Worm (Caenorhabditis elegans) whole organism, late embryonic: Measurements from ENCODE around the gene str-227.

Source experiments
- C08G9.2 ChIP-seq: sonication (generic microtip); optimal IDR thresholded peaks from 2 replicates; lab custom pipeline; 2016; ENCODE audit warnings: mild to moderate bottlenecking, missing genetic modification characterization, moderate library complexity, missing compliant biosample characterization
- Y22D7AL.16 ChIP-seq: sonication (generic microtip); optimal IDR thresholded peaks from 2 replicates; lab custom pipeline; 2016; ENCODE audit warnings: missing genetic modification characterization, missing compliant biosample characterization
- ceh-18 ChIP-seq: sonication (generic microtip); optimal IDR thresholded peaks from 2 replicates; lab custom pipeline; 2016; ENCODE audit warnings: missing genetic modification characterization, missing compliant biosample characterization
- ceh-19 ChIP-seq: fragments of 200-800 bp; sonication (Bioruptor generic); optimal IDR thresholded peaks from 2 replicates; lab custom pipeline; 2018; ENCODE audit warnings: mild to moderate bottlenecking, missing genetic modification characterization, missing compliant biosample characterization
- ceh-2 ChIP-seq: sonication (generic microtip); optimal IDR thresholded peaks from 2 replicates; lab custom pipeline; 2016; ENCODE audit warnings: missing genotype, missing genetic modification characterization, missing compliant biosample characterization
- ceh-22 ChIP-seq: sonication (generic microtip); optimal IDR thresholded peaks from 2 replicates; lab custom pipeline; 2017; ENCODE audit warnings: missing biosample characterization, missing genetic modification characterization
- ceh-24 ChIP-seq: sonication (generic microtip); optimal IDR thresholded peaks from 2 replicates; lab custom pipeline; 2016; ENCODE audit warnings: mild to moderate bottlenecking, missing genetic modification characterization, missing compliant biosample characterization
- ceh-31 ChIP-seq: sonication (generic microtip); optimal IDR thresholded peaks from 2 replicates; lab custom pipeline; 2016; ENCODE audit warnings: missing genetic modification characterization, missing compliant biosample characterization
- ceh-34 ChIP-seq: sonication (generic microtip); optimal IDR thresholded peaks from 2 replicates; lab custom pipeline; 2016; ENCODE audit warnings: mild to moderate bottlenecking, missing genetic modification characterization, missing compliant biosample characterization
- ceh-48 ChIP-seq: sonication (generic microtip); optimal IDR thresholded peaks from 2 replicates; lab custom pipeline; 2016; ENCODE audit warnings: missing genetic modification characterization, inconsistent platforms, missing compliant biosample characterization
- ceh-6 ChIP-seq: fragments of 200-800 bp; sonication (Bioruptor generic); optimal IDR thresholded peaks from 2 replicates; lab custom pipeline; 2018; ENCODE audit warnings: mild to moderate bottlenecking, missing genetic modification characterization, missing compliant biosample characterization
- che-1 ChIP-seq: sonication (generic microtip); optimal IDR thresholded peaks from 2 replicates; lab custom pipeline; 2016; ENCODE audit warnings: mild to moderate bottlenecking, missing genetic modification characterization, missing compliant biosample characterization
- dve-1 ChIP-seq: sonication (generic microtip); optimal IDR thresholded peaks from 2 replicates; lab custom pipeline; 2017; ENCODE audit warnings: antibody characterized with exemption, mild to moderate bottlenecking, missing genetic modification characterization, missing compliant biosample characterization
- elt-4 ChIP-seq: sonication (generic microtip); optimal IDR thresholded peaks from 2 replicates; lab custom pipeline; 2016; ENCODE audit warnings: missing genetic modification characterization, missing compliant biosample characterization
- eyg-1 ChIP-seq: sonication (generic microtip); optimal IDR thresholded peaks from 2 replicates; lab custom pipeline; 2016; ENCODE audit warnings: missing genotype, missing genetic modification characterization, missing compliant biosample characterization
- fkh-10 ChIP-seq: fragments of 150-350 bp; optimal IDR thresholded peaks from 2 replicates; lab custom pipeline; 2014; ENCODE audit warnings: missing biosample characterization, missing genetic modification reagents, missing genetic modification characterization
- fkh-6 ChIP-seq: sonication (generic microtip); optimal IDR thresholded peaks from 2 replicates; lab custom pipeline; 2016; ENCODE audit warnings: missing genetic modification characterization, missing compliant biosample characterization
- hlh-13 ChIP-seq: fragments of 200-800 bp; sonication (Bioruptor generic); optimal IDR thresholded peaks from 2 replicates; lab custom pipeline; 2018; ENCODE audit warnings: mild to moderate bottlenecking, missing genetic modification characterization, missing compliant biosample characterization
- hlh-15 ChIP-seq: sonication (generic microtip); optimal IDR thresholded peaks from 2 replicates; lab custom pipeline; 2016; ENCODE audit warnings: missing genetic modification characterization, missing compliant biosample characterization
- hlh-6 ChIP-seq: sonication (generic microtip); optimal IDR thresholded peaks from 2 replicates; lab custom pipeline; 2016; ENCODE audit warnings: missing genotype, missing genetic modification characterization, missing compliant biosample characterization
- hlh-8 ChIP-seq: sonication (generic microtip); optimal IDR thresholded peaks from 2 replicates; lab custom pipeline; 2016; ENCODE audit warnings: missing genotype, missing genetic modification characterization, missing compliant biosample characterization
- nhr-232 ChIP-seq: sonication (generic microtip); optimal IDR thresholded peaks from 2 replicates; lab custom pipeline; 2016; ENCODE audit warnings: missing genetic modification characterization, missing compliant biosample characterization
- npax-4 ChIP-seq: sonication (generic microtip); optimal IDR thresholded peaks from 2 replicates; lab custom pipeline; 2016; ENCODE audit warnings: missing genetic modification characterization, missing compliant biosample characterization
- pag-3 ChIP-seq: sonication (generic microtip); optimal IDR thresholded peaks from 2 replicates; lab custom pipeline; 2016; ENCODE audit warnings: missing compliant biosample characterization, missing genetic modification characterization, borderline replicate concordance
- pat-9 ChIP-seq: fragments of 200-800 bp; sonication (Bioruptor generic); optimal IDR thresholded peaks from 2 replicates; lab custom pipeline; 2018; ENCODE audit warnings: mild to moderate bottlenecking, missing genetic modification characterization, moderate library complexity, missing compliant biosample characterization
- pax-1 ChIP-seq: fragments of 150-350 bp; optimal IDR thresholded peaks from 2 replicates; lab custom pipeline; 2014; ENCODE audit warnings: missing biosample characterization, missing genetic modification characterization
- pqm-1 ChIP-seq: sonication (generic microtip); optimal IDR thresholded peaks from 2 replicates; lab custom pipeline; 2016; ENCODE audit warnings: missing genetic modification characterization, missing compliant biosample characterization
- pros-1 ChIP-seq: fragments of 150-350 bp; optimal IDR thresholded peaks from 2 replicates; lab custom pipeline; 2014; ENCODE audit warnings: missing biosample characterization, missing genetic modification reagents, missing genetic modification characterization
- sdc-2 ChIP-seq: sonication (generic microtip); optimal IDR thresholded peaks from 2 replicates; lab custom pipeline; 2016; ENCODE audit warnings: missing genotype, missing genetic modification characterization, missing compliant biosample characterization
- sox-2 ChIP-seq: fragments of 200-800 bp; sonication (Bioruptor generic); IDR thresholded peaks from 2 replicates; pipeline ENCODE4 v1.3.6; 2022; ENCODE audit warnings: missing genetic modification reagents, missing genetic modification characterization, missing compliant biosample characterization
- sox-4 ChIP-seq: sonication (generic microtip); optimal IDR thresholded peaks from 2 replicates; lab custom pipeline; 2017; ENCODE audit warnings: mild to moderate bottlenecking, missing genetic modification characterization, inconsistent platforms, missing compliant biosample characterization
- tbx-2 ChIP-seq: sonication (generic microtip); optimal IDR thresholded peaks from 2 replicates; lab custom pipeline; 2016; ENCODE audit warnings: missing genetic modification characterization, missing compliant biosample characterization
- tbx-7 ChIP-seq: sonication (generic microtip); optimal IDR thresholded peaks from 2 replicates; lab custom pipeline; 2016; ENCODE audit warnings: missing genotype, missing genetic modification characterization, missing compliant biosample characterization
- ttx-3 ChIP-seq: sonication (generic microtip); optimal IDR thresholded peaks from 2 replicates; lab custom pipeline; 2016; ENCODE audit warnings: missing genetic modification reagents, missing genetic modification characterization, missing compliant biosample characterization
- unc-3 ChIP-seq, 2 experiments: fragments of 200-800 bp in 1 of 2; sonication (Bioruptor generic) in 1 of 2; sonication (generic microtip) in 1 of 2; conservative IDR thresholded peaks in 1 of 2; optimal IDR thresholded peaks in 1 of 2; 2 replicates each; pipeline versions ENCODE4 v1.3.6 to Lab custom; 2016 to 2022; ENCODE audit warnings: missing compliant biosample characterization in 2 of 2, missing genetic modification characterization in 2 of 2, missing genetic modification reagents in 1 of 2
- unc-86 ChIP-seq: sonication (generic microtip); optimal IDR thresholded peaks from 2 replicates; lab custom pipeline; 2016; ENCODE audit warnings: missing genetic modification characterization, missing compliant biosample characterization

Gene str-227

ce11 chrV:3546517-3546916 is 28.5 kb downstream of the str-227 start, which contains the start of gene srbc-68:
Gene srbc-68 (minus strand): TSS chrV:3546617.
- no peak for TF ChIP-seq sdc-2 (tag; lab: Kevin White, UChicago)
- no peak for TF ChIP-seq hlh-6
- TF ChIP-seq ceh-18 (tag; lab: Kevin White, UChicago), result no peak
- TF ChIP-seq hlh-13, result no peak
- no peak for TF ChIP-seq fkh-10
- no peak for TF ChIP-seq pat-9
- no peak for TF ChIP-seq tbx-7 (tag; lab: Kevin White, UChicago)
- no peak for TF ChIP-seq unc-3 (GFP tag; conservative IDR thresholded peaks at IDR 0.05; lab: Robert Waterston, UW)
- TF ChIP-seq unc-3 (tag; optimal IDR thresholded peaks at IDR 0.05; lab: Kevin White, UChicago), result no peak
- no peak for TF ChIP-seq elt-4 (tag; lab: Kevin White, UChicago)
- no peak for TF ChIP-seq pax-1 (tag; lab: Kevin White, UChicago)
- no peak for TF ChIP-seq C08G9.2
- no peak for TF ChIP-seq npax-4

DNA sequence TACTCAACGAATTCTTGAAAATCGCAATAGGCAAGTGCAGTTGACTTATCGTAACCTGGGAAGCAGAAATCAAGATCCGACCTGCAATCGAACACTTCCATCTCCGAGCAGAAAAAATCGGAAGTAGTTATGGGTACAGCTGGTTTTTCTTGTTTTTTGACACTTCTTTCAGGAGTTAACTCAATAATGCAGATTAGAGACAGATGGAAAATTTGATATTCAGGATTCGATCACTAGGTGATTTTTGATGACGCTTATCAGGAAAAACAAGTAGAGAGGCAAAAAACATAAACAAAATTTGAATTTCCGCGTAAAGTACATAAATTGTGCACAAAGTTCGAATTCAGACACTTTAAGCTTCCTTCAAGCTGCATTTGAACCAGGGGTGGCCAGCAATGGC is 30.8 kb downstream of the str-227 start, which contains the start of gene srw-130:
TSS of gene srw-130 (minus strand) at position 101 of the 400 bp plus-strand sequence.
- no peak for TF ChIP-seq hlh-15 (tag; lab: Kevin White, UChicago)
- TF ChIP-seq Y22D7AL.16 (tag; lab: Kevin White, UChicago), result no peak
- TF ChIP-seq ceh-22, result no peak
- TF ChIP-seq ceh-34 (tag; lab: Kevin White, UChicago), result no peak
- no peak for TF ChIP-seq ceh-31
- TF ChIP-seq pat-9, result no peak
- TF ChIP-seq pax-1 (tag; lab: Kevin White, UChicago), result no peak
- TF ChIP-seq ceh-2, result no peak
- TF ChIP-seq sox-4, result no peak
- TF ChIP-seq fkh-6 (tag; lab: Kevin White, UChicago), result no peak
- no peak for TF ChIP-seq tbx-2 (tag; lab: Kevin White, UChicago)

ce11 chrV:3549553-3549952 is 31.6 kb downstream of the str-227 start, which contains the start of gene sri-21:
Gene sri-21 (plus strand): TSS chrV:3549853.
- no peak for TF ChIP-seq dve-1 (tag; lab: Kevin White, UChicago)
- TF ChIP-seq pat-9, result no peak
- TF ChIP-seq npax-4, result no peak
- no peak for TF ChIP-seq unc-86 (tag; lab: Kevin White, UChicago)
- no peak for TF ChIP-seq ceh-6
- TF ChIP-seq sox-2 (GFP tag; lab: Robert Waterston, UW), result no peak
- TF ChIP-seq ceh-48, result no peak
- no peak for TF ChIP-seq tbx-7 (tag; lab: Kevin White, UChicago)
- TF ChIP-seq pros-1 (tag; lab: Kevin White, UChicago), result no peak
- no peak for TF ChIP-seq ceh-24 (tag; lab: Kevin White, UChicago)
- TF ChIP-seq sox-4, result no peak
- TF ChIP-seq, all 69 proteins: peak for 0

- no peak for TF ChIP-seq eyg-1 (tag; lab: Kevin White, UChicago)
- TF ChIP-seq npax-4, result no peak
- TF ChIP-seq ceh-19 (GFP tag; lab: Kevin White, UChicago), result no peak
- no peak for TF ChIP-seq hlh-8 (tag; lab: Kevin White, UChicago)
- no peak for TF ChIP-seq pag-3
- TF ChIP-seq pqm-1, result no peak
- no peak for TF ChIP-seq ttx-3
- TF ChIP-seq nhr-232 (tag; lab: Kevin White, UChicago), result no peak
- TF ChIP-seq che-1 (tag; lab: Kevin White, UChicago), result no peak
Observed at ce11 chrV:3551765-3552164, 33.8 kb downstream of the str-227 start, which contains the start of gene grl-28. Gene grl-28 (minus strand): TSS chrV:3551865.
